Worm (Caenorhabditis elegans) whole organism, early embryonic: ENCODE data around the gene nrps-1.

Experiments used
- B0310.2 ChIP-seq: sonication (generic microtip); optimal IDR thresholded peaks from 2 replicates; lab custom pipeline; 2016; ENCODE audit warnings: mild to moderate bottlenecking, missing genetic modification characterization, missing compliant biosample characterization
- F13C5.2 ChIP-seq: sonication (generic microtip); optimal IDR thresholded peaks from 2 replicates; lab custom pipeline; 2017; ENCODE audit warnings: mild to moderate bottlenecking, missing genetic modification characterization, inconsistent platforms, missing compliant biosample characterization
- aly-1 ChIP-seq: sonication (generic microtip); optimal IDR thresholded peaks from 2 replicates; lab custom pipeline; 2016; ENCODE audit warnings: missing genetic modification characterization, missing compliant biosample characterization
- ama-1 ChIP-seq: fragments of 150-350 bp; optimal IDR thresholded peaks from 2 replicates; lab custom pipeline; 2014
- ceh-13 ChIP-seq: fragments of 200-800 bp; sonication (Bioruptor generic); optimal IDR thresholded peaks from 2 replicates; lab custom pipeline; 2018; ENCODE audit warnings: mild to moderate bottlenecking, missing genetic modification characterization, missing compliant biosample characterization
- ceh-36 ChIP-seq: sonication (generic microtip); optimal IDR thresholded peaks from 2 replicates; lab custom pipeline; 2016; ENCODE audit warnings: missing genetic modification characterization, inconsistent platforms, missing compliant biosample characterization
- ets-7 ChIP-seq: sonication (generic microtip); optimal IDR thresholded peaks from 2 replicates; lab custom pipeline; 2016; ENCODE audit warnings: missing genotype, missing genetic modification characterization, missing compliant biosample characterization
- flt-1 ChIP-seq: fragments of 200-800 bp; sonication (Bioruptor generic); IDR thresholded peaks from 2 replicates; pipeline ENCODE4 v1.3.6; 2022; ENCODE audit warnings: missing genetic modification characterization, missing compliant biosample characterization
- hmbx-1 ChIP-seq: sonication (generic microtip); optimal IDR thresholded peaks from 2 replicates; lab custom pipeline; 2016; ENCODE audit warnings: mild to moderate bottlenecking, missing genetic modification characterization, missing compliant biosample characterization
- hmg-4 ChIP-seq: fragments of 200-800 bp; sonication (Bioruptor generic); optimal IDR thresholded peaks from 2 replicates; lab custom pipeline; 2018; ENCODE audit warnings: mild to moderate bottlenecking, missing genetic modification characterization, missing compliant biosample characterization
- hnd-1 ChIP-seq: sonication (generic microtip); optimal IDR thresholded peaks from 2 replicates; lab custom pipeline; 2016; ENCODE audit warnings: missing genetic modification characterization, missing compliant biosample characterization
- pes-1 ChIP-seq: fragments of 200-800 bp; sonication (Bioruptor generic); IDR thresholded peaks from 2 replicates; pipeline ENCODE4 v1.3.6; 2022; ENCODE audit warnings: missing genetic modification reagents, missing genetic modification characterization, missing compliant biosample characterization
- scrt-1 ChIP-seq: fragments of 200-800 bp; sonication (Bioruptor generic); IDR thresholded peaks from 2 replicates; pipeline ENCODE4 v1.3.6; 2022; ENCODE audit warnings: missing genetic modification characterization, missing compliant biosample characterization
- sea-1 ChIP-seq: fragments of 200-800 bp; sonication (Bioruptor generic); conservative IDR thresholded peaks from 2 replicates; pipeline ENCODE4 v1.3.6; 2022; ENCODE audit warnings: missing genetic modification characterization, missing compliant biosample characterization
- tbx-11 ChIP-seq: fragments of 200-800 bp; sonication (Bioruptor generic); IDR thresholded peaks from 2 replicates; pipeline ENCODE4 v1.3.6; 2022; ENCODE audit warnings: missing genetic modification characterization, missing compliant biosample characterization
- tbx-37 ChIP-seq: fragments of 200-800 bp; sonication (Bioruptor generic); conservative IDR thresholded peaks from 2 replicates; pipeline ENCODE4 v1.3.6; 2022; ENCODE audit warnings: missing genetic modification reagents, missing genetic modification characterization, missing compliant biosample characterization
- tra-4 ChIP-seq: sonication (generic microtip); optimal IDR thresholded peaks from 2 replicates; lab custom pipeline; 2017; ENCODE audit warnings: missing genetic modification characterization, missing compliant biosample characterization

nrps-1 gene

ce11 chrIII:11524073-11524472, 10.4 kb upstream of the nrps-1 start:
- no peak for TF ChIP-seq tbx-11 (GFP tag; lab: Robert Waterston, UW)
- TF ChIP-seq aly-1 (tag; lab: Kevin White, UChicago): no peak
- TF ChIP-seq pes-1 (GFP tag; lab: Robert Waterston, UW): no peak
- no peak for TF ChIP-seq hnd-1 (tag; lab: Kevin White, UChicago)
- no peak for TF ChIP-seq tbx-37 (GFP tag; lab: Robert Waterston, UW)
- TF ChIP-seq ceh-13 (GFP tag; lab: Kevin White, UChicago): no peak
- TF ChIP-seq scrt-1 (GFP tag; lab: Robert Waterston, UW): no peak

DNA sequence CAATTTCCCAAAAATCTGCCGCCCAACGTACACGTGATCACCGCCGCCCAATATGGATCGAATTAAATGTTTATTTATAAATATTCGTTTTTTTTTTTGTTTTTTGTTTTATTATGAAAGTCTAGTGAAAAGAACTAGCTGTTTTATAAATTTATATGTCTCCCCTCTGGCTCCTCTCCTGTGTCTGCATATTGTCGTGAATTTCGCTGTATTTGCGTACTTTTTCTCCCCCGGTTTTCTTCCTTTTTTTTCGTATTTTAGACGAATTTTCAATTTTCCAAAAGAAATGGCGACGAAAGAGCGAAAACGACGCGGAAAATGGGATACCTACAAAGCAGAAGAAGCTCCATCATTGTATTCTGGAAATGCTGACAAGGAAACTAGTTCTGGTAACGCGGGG, 8.1 kb upstream of the nrps-1 start, which contains the start of gene xpb-1:
Gene xpb-1, plus strand, starts transcription at position 262 of the 400 bp plus-strand sequence.
- TF ChIP-seq tbx-37 (GFP tag; lab: Robert Waterston, UW) (no peak), flt-1 (no peak), ceh-36 (tag; lab: Kevin White, UChicago) (no peak), sea-1 (GFP tag; lab: Robert Waterston, UW) (no peak), ama-1 (lab: Kevin White, UChicago) (no peak), aly-1 (tag; lab: Kevin White, UChicago) (no peak), tra-4 (tag; lab: Kevin White, UChicago) (no peak), pes-1 (GFP tag; lab: Robert Waterston, UW) (no peak), scrt-1 (GFP tag; lab: Robert Waterston, UW) (no peak), hmg-4 (GFP tag; lab: Kevin White, UChicago) (no peak), B0310.2 (tag; lab: Kevin White, UChicago) (no peak), tbx-11 (GFP tag; lab: Robert Waterston, UW) (no peak), ets-7 (tag; lab: Kevin White, UChicago) (no peak), hnd-1 (tag; lab: Kevin White, UChicago) (no peak), hmbx-1 (no peak)

- TF ChIP-seq ceh-13 (GFP tag; lab: Kevin White, UChicago) (no peak), pes-1 (GFP tag; lab: Robert Waterston, UW) (no peak), hmbx-1 (no peak), tra-4 (tag; lab: Kevin White, UChicago) (no peak), flt-1 (no peak), ceh-36 (tag; lab: Kevin White, UChicago) (no peak), ama-1 (lab: Kevin White, UChicago) (no peak), aly-1 (tag; lab: Kevin White, UChicago) (no peak), B0310.2 (tag; lab: Kevin White, UChicago) (no peak), hnd-1 (tag; lab: Kevin White, UChicago) (no peak), tbx-37 (GFP tag; lab: Robert Waterston, UW) (no peak)
Observed at ce11 chrIII:11535453-11535852, 979 bp downstream of the nrps-1 start.

DNA sequence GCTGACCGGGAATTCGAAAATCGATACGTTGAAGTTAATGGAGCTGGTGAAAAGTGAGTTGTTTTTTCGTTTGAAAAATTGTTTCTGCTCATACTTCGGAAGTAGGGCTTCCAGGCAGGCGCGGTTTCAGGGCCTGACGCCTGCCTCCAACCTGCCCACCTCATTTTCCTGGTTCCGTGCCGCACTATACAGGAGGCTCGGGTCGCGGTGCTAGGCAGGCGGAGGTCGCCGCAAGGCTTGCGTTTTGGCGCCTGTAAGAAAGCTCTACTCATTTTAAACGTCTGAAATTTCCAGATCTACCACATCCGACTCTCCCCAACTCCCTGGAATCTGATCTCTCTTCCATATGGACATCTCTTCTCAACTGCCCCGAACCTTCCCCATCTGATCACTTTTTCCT, 10.5 kb downstream of the nrps-1 start:
- TF ChIP-seq ama-1 (lab: Kevin White, UChicago) (no peak), F13C5.2 (tag; lab: Kevin White, UChicago) (no peak), aly-1 (tag; lab: Kevin White, UChicago) (no peak), ceh-13 (GFP tag; lab: Kevin White, UChicago) (no peak), tbx-11 (GFP tag; lab: Robert Waterston, UW) (no peak), hnd-1 (tag; lab: Kevin White, UChicago) (no peak), tra-4 (tag; lab: Kevin White, UChicago) (no peak), ceh-36 (tag; lab: Kevin White, UChicago) (no peak), flt-1 (no peak), pes-1 (GFP tag; lab: Robert Waterston, UW) (no peak), ets-7 (tag; lab: Kevin White, UChicago) (no peak), scrt-1 (GFP tag; lab: Robert Waterston, UW) (no peak), tbx-37 (GFP tag; lab: Robert Waterston, UW) (no peak), hmg-4 (GFP tag; lab: Kevin White, UChicago) (no peak), B0310.2 (tag; lab: Kevin White, UChicago) (no peak), sea-1 (GFP tag; lab: Robert Waterston, UW) (no peak)

DNA sequence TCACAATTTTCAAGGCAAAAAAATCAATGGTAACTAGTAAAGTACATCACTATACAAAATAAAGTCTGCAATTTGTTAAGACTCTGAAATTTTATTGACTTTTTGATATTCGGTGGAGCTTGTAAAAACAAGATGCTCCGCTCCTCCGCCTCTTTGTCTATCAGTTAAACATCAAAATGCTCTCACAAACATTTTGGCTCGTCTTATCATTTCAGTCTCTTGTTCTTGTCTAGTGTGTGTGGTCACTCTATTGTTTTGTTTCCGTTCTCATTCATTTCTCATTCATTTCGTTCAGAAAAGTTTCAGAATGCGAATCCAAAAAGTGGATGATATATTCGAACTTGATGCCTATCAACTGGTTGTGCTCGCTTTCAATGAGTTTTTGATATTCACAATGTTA, 13.6 kb downstream of the nrps-1 start, which contains the start of gene Y66D12A.13:
Gene Y66D12A.13, plus strand, starts transcription at position 301 of the 400 bp plus-strand sequence.
- TF ChIP-seq aly-1 (tag; lab: Kevin White, UChicago) (no peak), hnd-1 (tag; lab: Kevin White, UChicago) (no peak), ceh-13 (GFP tag; lab: Kevin White, UChicago) (no peak), ama-1 (lab: Kevin White, UChicago) (no peak), sea-1 (GFP tag; lab: Robert Waterston, UW) (no peak), scrt-1 (GFP tag; lab: Robert Waterston, UW) (no peak)

DNA sequence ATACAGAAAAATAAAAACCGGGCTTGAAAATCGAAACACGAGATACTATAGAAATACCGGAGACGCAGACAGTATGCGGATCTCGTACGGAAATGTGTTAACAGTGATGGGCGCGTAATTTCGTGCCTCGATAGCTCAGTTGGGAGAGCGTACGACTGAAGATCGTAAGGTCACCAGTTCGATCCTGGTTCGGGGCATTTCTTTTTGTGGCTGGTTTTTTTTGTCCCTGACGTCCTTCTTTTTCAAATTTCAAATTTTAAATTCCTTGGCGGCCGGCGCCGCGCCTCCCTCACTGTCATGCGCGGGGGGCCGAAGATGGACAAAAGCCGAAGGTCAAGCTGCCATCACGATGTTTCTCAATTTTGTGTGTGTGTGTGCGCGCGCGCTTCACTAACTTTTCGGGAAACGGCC, 20.2 kb downstream of the nrps-1 start:
- no peak for TF ChIP-seq tra-4 (tag; lab: Kevin White, UChicago)
- no peak for TF ChIP-seq hmg-4 (GFP tag; lab: Kevin White, UChicago)
- no peak for TF ChIP-seq aly-1 (tag; lab: Kevin White, UChicago)
- TF ChIP-seq F13C5.2 (tag; lab: Kevin White, UChicago): no peak
- no peak for TF ChIP-seq ama-1 (lab: Kevin White, UChicago)
- no peak for TF ChIP-seq tbx-37 (GFP tag; lab: Robert Waterston, UW)
- 0 out of 2 replicates have a peak, but pooled peaks have one; percentile 47 for TF ChIP-seq sea-1 (GFP tag; lab: Robert Waterston, UW)
- TF ChIP-seq hmbx-1: no peak
- no peak for TF ChIP-seq ceh-36 (tag; lab: Kevin White, UChicago)
- TF ChIP-seq ets-7 (tag; lab: Kevin White, UChicago): no peak
- no peak for TF ChIP-seq B0310.2 (tag; lab: Kevin White, UChicago)
- TF ChIP-seq scrt-1 (GFP tag; lab: Robert Waterston, UW): 0 out of 2 replicates have a peak, but pooled peaks have one; percentile 18
- TF ChIP-seq ceh-13 (GFP tag; lab: Kevin White, UChicago): no peak

- TF ChIP-seq ceh-13 (GFP tag; lab: Kevin White, UChicago): no peak
- no peak for TF ChIP-seq ets-7 (tag; lab: Kevin White, UChicago)
- TF ChIP-seq aly-1 (tag; lab: Kevin White, UChicago): peak; percentile 18
- TF ChIP-seq hnd-1 (tag; lab: Kevin White, UChicago): no peak
- no peak for TF ChIP-seq tra-4 (tag; lab: Kevin White, UChicago)
- TF ChIP-seq hmbx-1: no peak
- no peak for TF ChIP-seq hmg-4 (GFP tag; lab: Kevin White, UChicago)
Observed at ce11 chrIII:11556860-11557259, 22.4 kb downstream of the nrps-1 start.
